Fruit fly (Drosophila melanogaster): ENCODE data around the gene CG15629.

The CG15629 gene

dm6 chr2L:4797643-4798042 is 15.2 kb upstream of the CG15629 start (continued):
- TF ChIP-seq HLH106 (tag; optimal IDR thresholded peaks at IDR 0.05) (peak; percentile 80), dsf (GFP tag; optimal IDR thresholded peaks at IDR 0.05; ENCODE audit: borderline replicate concordance) (no peak), Abd-B (GFP tag; optimal IDR thresholded peaks at IDR 0.05) (no peak)

dm6 chr2L:4798894-4799293 is 13.9 kb upstream of the CG15629 start:
- TF ChIP-seq lola (GFP tag; optimal IDR thresholded peaks at IDR 0.05) (no peak), OdsH (GFP tag; optimal IDR thresholded peaks at IDR 0.05) (no peak), brk (GFP tag; optimal IDR thresholded peaks at IDR 0.05) (no peak), Vsx2 (GFP tag; optimal IDR thresholded peaks at IDR 0.05; ENCODE audit: partially characterized antibody) (no peak), Dfd (GFP tag; optimal IDR thresholded peaks at IDR 0.05) (no peak), dmrt93B (GFP tag; optimal IDR thresholded peaks at IDR 0.05) (no peak), dl (GFP tag; optimal IDR thresholded peaks at IDR 0.05; ENCODE audit: insufficient read depth in 1 of 2, partially characterized antibody in 2 of 2) (no peak), foxo (GFP tag; optimal IDR thresholded peaks at IDR 0.05) (no peak), usp (GFP tag; optimal IDR thresholded peaks at IDR 0.05) (no peak), Hr78 (GFP tag; optimal IDR thresholded peaks at IDR 0.05) (no peak)

- TF ChIP-seq N (GFP tag; optimal IDR thresholded peaks at IDR 0.05), result no peak
- TF ChIP-seq psq (GFP tag; optimal IDR thresholded peaks at IDR 0.05), result no peak
- no peak for TF ChIP-seq brk (GFP tag; optimal IDR thresholded peaks at IDR 0.05)
- TF ChIP-seq lola (GFP tag; optimal IDR thresholded peaks at IDR 0.05), result no peak
- no peak for TF ChIP-seq dl (GFP tag; optimal IDR thresholded peaks at IDR 0.05; ENCODE audit: insufficient read depth in 1 of 2, partially characterized antibody in 2 of 2)
- TF ChIP-seq pan (optimal IDR thresholded peaks at IDR 0.05), result no peak
- no peak for TF ChIP-seq CrebA (GFP tag; optimal IDR thresholded peaks at IDR 0.05; ENCODE audit: borderline replicate concordance)
- TF ChIP-seq Myc (optimal IDR thresholded peaks at IDR 0.05), result no peak
- no peak for TF ChIP-seq fru (GFP tag; optimal IDR thresholded peaks at IDR 0.05)
- TF ChIP-seq sv (GFP tag; optimal IDR thresholded peaks at IDR 0.05), result no peak
- no peak for TF ChIP-seq Abd-B (GFP tag; optimal IDR thresholded peaks at IDR 0.05)
- no peak for TF ChIP-seq jim (GFP tag; optimal IDR thresholded peaks at IDR 0.05)
- TF ChIP-seq Dfd (GFP tag; optimal IDR thresholded peaks at IDR 0.05), result no peak
- no peak for TF ChIP-seq woc (GFP tag; optimal IDR thresholded peaks at IDR 0.05)
- no peak for TF ChIP-seq dsf (GFP tag; optimal IDR thresholded peaks at IDR 0.05; ENCODE audit: borderline replicate concordance)
Measured at dm6 chr2L:4800033-4800432, 12.8 kb upstream of the CG15629 start.

- no peak for TF ChIP-seq br (GFP tag; optimal IDR thresholded peaks at IDR 0.05)
- TF ChIP-seq dmrt93B (GFP tag; optimal IDR thresholded peaks at IDR 0.05), result no peak
- no peak for TF ChIP-seq tai (GFP tag; optimal IDR thresholded peaks at IDR 0.05)
Measured at dm6 chr2L:4801705-4802216, 11.0 kb upstream of the CG15629 start, which contains the start of gene slf. Gene slf, minus strand, starts transcription at chr2L:4801923.

- TF ChIP-seq CG9705 (GFP tag; optimal IDR thresholded peaks at IDR 0.05) (no peak), br (GFP tag; optimal IDR thresholded peaks at IDR 0.05) (no peak), HLH106 (tag; optimal IDR thresholded peaks at IDR 0.05) (no peak), N (GFP tag; optimal IDR thresholded peaks at IDR 0.05) (no peak)
Measured at dm6 chr2L:4806109-4806508, 6.7 kb upstream of the CG15629 start.

dm6 chr2L:4807953-4808604 is 4.7 kb upstream of the CG15629 start:
- TF ChIP-seq GATAd (GFP tag; optimal IDR thresholded peaks at IDR 0.05) (no peak), Vsx2 (GFP tag; optimal IDR thresholded peaks at IDR 0.05; ENCODE audit: partially characterized antibody) (no peak), CG32264 (GFP tag; optimal IDR thresholded peaks at IDR 0.05) (no peak), psq (GFP tag; optimal IDR thresholded peaks at IDR 0.05) (peak; percentile 3), woc (GFP tag; optimal IDR thresholded peaks at IDR 0.05) (peak; percentile 59), br (GFP tag; optimal IDR thresholded peaks at IDR 0.05) (no peak), Mio (GFP tag; optimal IDR thresholded peaks at IDR 0.05) (no peak), Hr83 (GFP tag; optimal IDR thresholded peaks at IDR 0.05; ENCODE audit: poor library complexity, severe bottlenecking) (no peak), fru (GFP tag; optimal IDR thresholded peaks at IDR 0.05) (peak; percentile 29), brk (GFP tag; optimal IDR thresholded peaks at IDR 0.05) (no peak), dl (GFP tag; optimal IDR thresholded peaks at IDR 0.05; ENCODE audit: insufficient read depth in 1 of 2, partially characterized antibody in 2 of 2) (no peak), foxo (GFP tag; optimal IDR thresholded peaks at IDR 0.05) (no peak), jim (GFP tag; optimal IDR thresholded peaks at IDR 0.05) (no peak), h (GFP tag; optimal IDR thresholded peaks at IDR 0.05) (peak; percentile 21), OdsH (GFP tag; optimal IDR thresholded peaks at IDR 0.05) (no peak), tai (GFP tag; optimal IDR thresholded peaks at IDR 0.05) (no peak)
